Worm (Caenorhabditis elegans) whole organism, midembryonic: ENCODE measurements around the gene K11H3.2.

Source experiments
- T22C8.4 ChIP-seq: fragments of 200-800 bp; sonication (Bioruptor generic); IDR thresholded peaks from 2 replicates; pipeline ENCODE4 v1.3.6; 2022; ENCODE audit warnings: missing genetic modification characterization, missing compliant biosample characterization
- cog-1 ChIP-seq: sonication (generic microtip); optimal IDR thresholded peaks from 2 replicates; lab custom pipeline; 2016; ENCODE audit warnings: missing genetic modification characterization, missing compliant biosample characterization
- flt-1 ChIP-seq: fragments of 200-800 bp; sonication (Bioruptor generic); IDR thresholded peaks from 2 replicates; pipeline ENCODE4 v1.3.6; 2022; ENCODE audit warnings: missing genetic modification characterization, missing compliant biosample characterization
- klf-2 ChIP-seq: fragments of 200-800 bp; sonication (Bioruptor generic); conservative IDR thresholded peaks from 2 replicates; pipeline ENCODE4 v1.3.6; 2022; ENCODE audit warnings: missing genetic modification reagents, missing genetic modification characterization, missing compliant biosample characterization
- med-1 ChIP-seq: sonication (generic microtip); optimal IDR thresholded peaks from 2 replicates; lab custom pipeline; 2017; ENCODE audit warnings: missing genetic modification characterization, mild to moderate bottlenecking, missing compliant biosample characterization, antibody characterized with exemption, missing genetic modification reagents; ENCODE audit not compliant: insufficient read depth
- ref-1 ChIP-seq: fragments of 200-800 bp; sonication (Bioruptor generic); conservative IDR thresholded peaks from 2 replicates; pipeline ENCODE4 v1.3.6; 2022; ENCODE audit warnings: missing genetic modification reagents, missing genetic modification characterization, missing compliant biosample characterization
- tab-1 ChIP-seq: fragments of 200-800 bp; sonication (Bioruptor generic); IDR thresholded peaks from 2 replicates; pipeline ENCODE4 v1.3.6; 2022; ENCODE audit warnings: missing genetic modification characterization, missing compliant biosample characterization
- ztf-23 ChIP-seq: fragments of 200-800 bp; sonication (Bioruptor generic); IDR thresholded peaks from 2 replicates; pipeline ENCODE4 v1.3.6; 2022; ENCODE audit warnings: missing genetic modification reagents, missing genetic modification characterization, missing compliant biosample characterization
- ztf-29 ChIP-seq: fragments of 200-800 bp; sonication (Bioruptor generic); IDR thresholded peaks from 2 replicates; pipeline ENCODE4 v1.3.6; 2022; ENCODE audit warnings: missing genetic modification reagents, missing genetic modification characterization, missing compliant biosample characterization

The K11H3.2 gene

DNA sequence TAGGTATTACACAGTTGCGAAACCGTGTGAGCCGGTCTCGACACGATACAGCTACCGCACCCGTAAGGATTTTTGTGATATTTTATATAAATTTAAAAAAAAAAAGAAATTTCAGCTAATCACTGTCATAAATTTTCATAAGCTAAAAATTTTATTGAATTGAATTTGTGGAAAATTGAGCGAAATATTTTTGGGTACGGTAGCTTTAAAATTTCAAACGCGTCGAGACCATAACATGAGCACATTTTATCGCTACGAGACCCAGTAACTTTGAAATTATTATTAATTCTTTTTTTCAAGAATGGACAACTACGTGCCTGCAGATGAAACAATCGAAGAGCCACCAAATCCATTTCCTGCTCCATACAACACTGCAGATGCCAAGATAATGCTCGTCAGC is 33.0 kb upstream of the K11H3.2 start, which contains the start of gene ZK632.14:
Gene ZK632.14, plus strand, starts transcription at position 301 of the 400 bp plus-strand sequence.
- no peak for TF ChIP-seq ztf-23
- TF ChIP-seq klf-2 (GFP tag; lab: Robert Waterston, UW), result no peak
- TF ChIP-seq ref-1 (GFP tag; lab: Robert Waterston, UW), result no peak
- TF ChIP-seq tab-1 (GFP tag; lab: Robert Waterston, UW), result no peak
- no peak for TF ChIP-seq T22C8.4 (GFP tag; lab: Robert Waterston, UW)
- no peak for TF ChIP-seq med-1
- TF ChIP-seq cog-1, result no peak
- TF ChIP-seq ztf-29 (GFP tag; lab: Robert Waterston, UW), result no peak
- TF ChIP-seq flt-1 (GFP tag; lab: Robert Waterston, UW), result no peak

DNA sequence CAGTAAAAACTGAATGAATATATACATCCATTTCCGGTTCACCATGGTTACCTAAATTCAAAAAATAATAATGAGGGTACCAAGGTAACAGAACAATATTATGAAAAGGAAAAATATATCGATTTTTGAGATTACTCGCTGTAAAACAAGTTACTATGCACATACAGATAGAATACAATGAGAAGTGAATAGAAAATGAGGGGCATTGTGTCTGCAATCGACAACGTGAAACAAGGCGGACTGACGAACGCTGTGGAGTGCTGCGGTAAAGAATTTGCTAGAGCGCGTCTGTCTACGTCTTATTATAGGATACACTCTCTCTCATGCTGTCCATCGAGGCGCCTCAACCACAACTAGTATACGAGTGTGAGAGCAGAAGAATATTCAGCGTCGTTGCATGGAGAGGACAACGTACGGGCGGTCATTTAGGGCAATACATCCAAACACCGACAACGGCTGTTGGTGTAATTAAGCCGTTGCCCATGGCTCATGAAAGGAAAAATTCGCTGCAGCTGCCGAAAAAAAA is 29.0 kb upstream of the K11H3.2 start, which contains the start of gene cnx-1:
Gene cnx-1, minus strand, starts transcription at position 51 of the 526 bp plus-strand sequence.
- TF ChIP-seq med-1, result no peak
- peak; percentile 42; the same call in 1 of the 2 replicates for TF ChIP-seq flt-1 (GFP tag; lab: Robert Waterston, UW)
- no peak for TF ChIP-seq ztf-23
- no peak for TF ChIP-seq cog-1
- TF ChIP-seq klf-2 (GFP tag; lab: Robert Waterston, UW), result no peak
- TF ChIP-seq T22C8.4 (GFP tag; lab: Robert Waterston, UW), result no peak
- no peak for TF ChIP-seq ref-1 (GFP tag; lab: Robert Waterston, UW)
- TF ChIP-seq tab-1 (GFP tag; lab: Robert Waterston, UW), result peak; percentile 68; the same call in 1 of the 2 replicates

DNA sequence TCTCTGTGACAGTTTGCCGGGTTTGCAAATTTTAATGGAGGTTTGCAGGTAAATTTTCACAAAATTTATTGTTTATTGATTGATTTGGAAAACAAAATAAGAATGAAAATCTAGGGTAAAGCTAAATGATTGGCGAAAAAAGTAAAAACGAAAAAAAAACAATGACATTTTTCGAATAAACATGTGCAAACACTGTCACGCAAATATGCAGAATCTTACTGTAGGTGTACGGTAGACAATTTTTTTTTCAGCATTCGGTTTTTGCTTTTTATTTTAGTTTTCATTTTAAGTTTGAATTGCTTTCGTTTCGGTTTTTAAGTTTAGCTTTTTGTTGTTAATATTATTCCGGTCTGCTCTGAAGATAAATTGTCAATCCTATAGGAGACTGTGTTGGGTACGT is 28.3 kb upstream of the K11H3.2 start:
- TF ChIP-seq ref-1 (GFP tag; lab: Robert Waterston, UW) (no peak), T22C8.4 (GFP tag; lab: Robert Waterston, UW) (no peak), klf-2 (GFP tag; lab: Robert Waterston, UW) (no peak), cog-1 (no peak), ztf-23 (no peak), ztf-29 (GFP tag; lab: Robert Waterston, UW) (no peak), flt-1 (GFP tag; lab: Robert Waterston, UW) (no peak), tab-1 (GFP tag; lab: Robert Waterston, UW) (no peak), med-1 (no peak)

DNA sequence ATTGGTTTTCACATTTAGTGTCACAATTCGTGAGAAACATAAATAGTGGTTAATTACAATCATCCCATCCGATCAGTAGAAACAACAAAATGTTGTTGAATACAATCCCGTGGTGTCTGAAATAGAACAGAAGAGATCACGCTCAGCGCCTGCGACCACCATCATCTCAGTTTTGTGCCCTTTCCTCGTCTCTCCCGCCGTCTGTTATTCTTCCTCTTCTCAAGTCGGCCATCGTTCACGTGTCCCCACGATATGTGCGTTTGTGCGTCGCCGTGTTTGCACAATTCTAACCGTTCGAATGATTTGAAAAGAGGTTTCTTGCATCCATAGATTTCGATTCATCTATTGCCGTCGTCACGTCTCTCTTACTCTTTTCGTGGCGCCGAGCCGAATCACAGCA is 27.4 kb upstream of the K11H3.2 start, which contains the start of gene panl-3:
Gene panl-3, plus strand, starts transcription at position 294 of the 400 bp plus-strand sequence.
- TF ChIP-seq T22C8.4 (GFP tag; lab: Robert Waterston, UW) (no peak), ztf-23 (peak; percentile 70; the same call in 1 of the 2 replicates)

DNA sequence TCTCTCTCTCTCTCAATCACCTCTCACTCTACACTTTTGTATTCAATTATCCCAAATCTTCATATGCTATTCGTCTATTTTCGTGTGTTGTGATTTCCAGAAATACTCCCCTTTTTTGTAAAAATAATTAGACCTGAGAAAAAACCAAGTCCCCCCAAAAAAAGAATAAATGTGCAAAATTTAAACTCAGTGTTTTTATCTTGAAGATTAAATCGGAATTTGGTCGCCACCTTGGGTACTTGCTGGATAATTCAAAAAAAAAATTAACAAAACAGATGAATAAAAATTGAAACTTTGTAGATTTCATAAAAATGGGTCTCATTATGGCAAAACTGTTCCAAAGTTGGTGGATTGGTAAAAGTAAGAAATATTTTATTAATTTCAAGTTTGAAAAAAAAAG is 23.3 kb upstream of the K11H3.2 start, which contains the start of gene arl-5:
Gene arl-5, plus strand, starts transcription at position 301 of the 400 bp plus-strand sequence.
- TF ChIP-seq ztf-23, result no peak
- no peak for TF ChIP-seq klf-2 (GFP tag; lab: Robert Waterston, UW)
- TF ChIP-seq med-1, result no peak
- TF ChIP-seq cog-1, result no peak
- TF ChIP-seq ztf-29 (GFP tag; lab: Robert Waterston, UW), result no peak
- no peak for TF ChIP-seq T22C8.4 (GFP tag; lab: Robert Waterston, UW)
- no peak for TF ChIP-seq tab-1 (GFP tag; lab: Robert Waterston, UW)
- no peak for TF ChIP-seq flt-1 (GFP tag; lab: Robert Waterston, UW)
- TF ChIP-seq ref-1 (GFP tag; lab: Robert Waterston, UW), result no peak

DNA sequence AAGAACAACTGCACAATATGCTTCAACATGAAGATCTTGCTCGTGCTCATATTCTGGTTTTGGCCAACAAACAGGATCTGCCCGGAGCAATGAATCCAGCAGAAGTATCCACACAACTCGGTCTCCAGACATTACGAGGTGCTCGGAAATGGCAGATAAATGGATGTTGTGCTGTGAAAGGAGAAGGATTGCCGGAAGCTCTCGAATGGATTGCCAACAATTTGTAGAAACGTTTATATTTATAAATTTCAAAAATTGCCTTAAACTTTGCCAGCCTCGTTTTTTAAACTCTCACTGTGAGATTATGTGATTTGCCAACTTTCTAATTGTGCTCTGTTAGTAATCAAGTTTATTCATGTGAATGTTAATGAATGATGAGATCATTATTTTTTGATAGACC is 22.4 kb upstream of the K11H3.2 start:
- no peak for TF ChIP-seq tab-1 (GFP tag; lab: Robert Waterston, UW)
- TF ChIP-seq T22C8.4 (GFP tag; lab: Robert Waterston, UW), result no peak
- TF ChIP-seq ref-1 (GFP tag; lab: Robert Waterston, UW), result no peak

DNA sequence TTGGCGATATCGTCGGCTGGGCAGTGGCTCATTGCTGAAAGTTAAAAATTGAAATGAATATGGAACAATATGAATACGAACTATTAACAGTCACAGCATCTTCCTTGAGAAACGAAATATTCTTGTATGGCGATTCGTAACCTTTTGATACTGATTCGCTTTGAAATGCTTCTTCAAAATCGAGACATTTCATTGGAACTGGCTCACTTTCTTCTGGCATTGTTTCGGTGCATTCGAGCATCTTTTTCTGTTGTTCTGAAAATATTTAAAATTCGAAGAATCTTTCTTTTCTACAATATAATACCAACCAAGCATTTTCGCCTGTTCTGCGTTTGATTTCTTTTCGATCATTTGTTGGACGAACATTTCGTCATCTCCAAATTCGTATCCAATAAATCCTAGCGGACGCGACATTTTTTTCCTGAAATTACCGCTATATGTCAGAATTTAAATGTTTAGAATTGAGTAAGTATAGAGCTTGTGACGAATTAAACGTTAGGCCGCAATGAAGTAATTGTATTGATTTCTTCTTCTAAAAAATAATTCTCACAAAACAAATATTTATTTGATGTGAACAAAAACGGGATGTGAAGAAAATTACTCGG is 21.8 kb upstream of the K11H3.2 start, which contains the start of gene lin-52:
Gene lin-52, minus strand, starts transcription at position 421 of the 605 bp plus-strand sequence.
- no peak for TF ChIP-seq cog-1
- no peak for TF ChIP-seq flt-1 (GFP tag; lab: Robert Waterston, UW)

DNA sequence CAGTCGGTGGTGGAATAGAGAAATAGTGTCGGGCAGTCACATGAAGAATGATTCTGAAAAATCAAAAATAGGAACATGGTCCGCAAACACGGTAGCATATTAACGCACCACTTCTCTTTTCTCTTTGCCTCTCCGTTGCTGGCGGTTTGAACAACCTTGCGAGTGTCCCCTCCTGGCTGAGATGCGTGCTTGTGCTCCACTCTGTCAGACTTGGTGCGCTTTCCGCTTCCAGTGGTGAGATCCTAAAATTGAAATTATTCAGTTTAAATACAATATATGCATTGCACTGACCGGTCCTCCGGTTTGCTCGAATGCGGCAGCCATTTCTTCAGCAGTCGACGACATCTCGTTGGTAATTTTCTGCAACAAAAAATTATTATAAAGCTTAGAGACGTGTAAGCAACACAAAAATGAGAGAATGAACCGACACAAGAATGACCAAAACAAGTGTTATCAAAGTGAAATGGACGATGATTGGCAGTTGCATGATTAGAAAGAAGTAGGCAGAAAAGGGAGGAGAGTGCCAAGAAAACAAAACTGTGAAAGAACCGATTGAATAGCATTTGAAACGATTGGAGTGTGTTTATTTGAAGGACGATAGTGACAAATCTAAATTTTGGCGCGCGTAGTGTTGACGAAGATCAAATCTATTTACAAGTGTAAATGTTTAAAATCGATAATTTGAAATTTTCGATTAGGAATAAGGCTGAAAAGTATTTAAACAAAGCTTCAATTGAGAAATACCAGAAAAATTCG is 20.9 kb upstream of the K11H3.2 start, which contains the start of gene ZK632.9:
Gene ZK632.9, minus strand, starts transcription at position 360 of the 756 bp plus-strand sequence.
- 0 out of 2 replicates have a peak, but pooled peaks have one; percentile 38 for TF ChIP-seq ztf-29 (GFP tag; lab: Robert Waterston, UW)
- no peak for TF ChIP-seq med-1
- no peak for TF ChIP-seq klf-2 (GFP tag; lab: Robert Waterston, UW)

DNA sequence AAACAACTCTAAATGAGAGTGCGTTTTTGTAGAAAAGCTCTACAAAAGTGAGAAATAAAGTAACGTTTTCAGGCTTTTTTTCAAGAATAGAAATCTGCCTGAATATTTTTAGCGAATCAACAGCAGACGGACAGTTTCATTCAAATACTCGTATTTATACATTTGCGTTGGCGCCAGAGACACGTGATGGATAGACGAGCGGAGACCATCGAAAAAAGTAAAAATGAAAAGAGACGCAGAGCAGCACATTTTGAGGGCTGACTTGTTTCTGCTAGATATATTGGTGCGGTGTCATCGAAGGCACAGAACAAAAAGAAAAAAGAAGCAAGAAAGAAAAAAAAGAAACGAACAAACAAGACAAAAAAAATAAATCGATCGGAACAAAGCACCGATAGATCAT is 20.2 kb upstream of the K11H3.2 start:
- TF ChIP-seq klf-2 (GFP tag; lab: Robert Waterston, UW), result no peak
- no peak for TF ChIP-seq ztf-23
- no peak for TF ChIP-seq ref-1 (GFP tag; lab: Robert Waterston, UW)
- TF ChIP-seq tab-1 (GFP tag; lab: Robert Waterston, UW), result no peak
- no peak for TF ChIP-seq T22C8.4 (GFP tag; lab: Robert Waterston, UW)
- no peak for TF ChIP-seq cog-1
- no peak for TF ChIP-seq med-1
- no peak for TF ChIP-seq flt-1 (GFP tag; lab: Robert Waterston, UW)
- no peak for TF ChIP-seq ztf-29 (GFP tag; lab: Robert Waterston, UW)
